Fruit fly (Drosophila melanogaster): ENCODE data around the gene CG44158.

Gene CG44158

dm6 chr3R:18220211-18220749, 11.7 kb downstream of the CG44158 start, which contains the start of the genes CG7988 and CG7183:
TSS of gene CG7988 (plus strand) at chr3R:18220526.
TSS of gene CG7183 (minus strand) at chr3R:18220699.
- TF ChIP-seq psq (optimal IDR thresholded peaks at IDR 0.05): no peak
- TF ChIP-seq insv (optimal IDR thresholded peaks at IDR 0.05): no peak
- TF ChIP-seq Myc (optimal IDR thresholded peaks at IDR 0.05): no peak
- TF ChIP-seq ttk (optimal IDR thresholded peaks at IDR 0.05): no peak
- no peak for TF ChIP-seq h (optimal IDR thresholded peaks at IDR 0.05)
- TF ChIP-seq Sin3A (optimal IDR thresholded peaks at IDR 0.05): no peak

- no peak for TF ChIP-seq h (optimal IDR thresholded peaks at IDR 0.05)
- TF ChIP-seq psq (optimal IDR thresholded peaks at IDR 0.05): no peak
- TF ChIP-seq Myc (optimal IDR thresholded peaks at IDR 0.05): no peak
- TF ChIP-seq insv (optimal IDR thresholded peaks at IDR 0.05): no peak
- TF ChIP-seq ttk (optimal IDR thresholded peaks at IDR 0.05): no peak
- no peak for TF ChIP-seq Sin3A (optimal IDR thresholded peaks at IDR 0.05)
These were observed 14.9 kb downstream of the CG44158 start, which contains the start of the genes mTerf5 and Non3 for dm6 chr3R:18223434-18223833. TSS of gene mTerf5 (minus strand) at chr3R:18223682. TSS of gene Non3 (plus strand) at chr3R:18223722.

dm6 chr3R:18226043-18226808, 17.6 kb downstream of the CG44158 start, which contains the start of the genes CG7168 and Mdh2:
TSS of gene CG7168 (minus strand) at chr3R:18226082.
TSS of gene Mdh2 (plus strand) at chr3R:18226396.
- TF ChIP-seq Sin3A (optimal IDR thresholded peaks at IDR 0.05) (no peak), psq (optimal IDR thresholded peaks at IDR 0.05) (no peak), h (optimal IDR thresholded peaks at IDR 0.05) (no peak), Myc (optimal IDR thresholded peaks at IDR 0.05) (no peak), insv (optimal IDR thresholded peaks at IDR 0.05) (no peak), ttk (optimal IDR thresholded peaks at IDR 0.05) (no peak)

dm6 chr3R:18226809-18227157, 18.2 kb downstream of the CG44158 start:
- TF ChIP-seq insv (optimal IDR thresholded peaks at IDR 0.05) (no peak), ttk (optimal IDR thresholded peaks at IDR 0.05) (no peak), Myc (optimal IDR thresholded peaks at IDR 0.05) (no peak), psq (optimal IDR thresholded peaks at IDR 0.05) (no peak), h (optimal IDR thresholded peaks at IDR 0.05) (no peak), Sin3A (optimal IDR thresholded peaks at IDR 0.05) (no peak)

- no peak for TF ChIP-seq ttk (optimal IDR thresholded peaks at IDR 0.05)
- TF ChIP-seq insv (optimal IDR thresholded peaks at IDR 0.05): no peak
- TF ChIP-seq psq (optimal IDR thresholded peaks at IDR 0.05): no peak
- TF ChIP-seq Myc (optimal IDR thresholded peaks at IDR 0.05): no peak
- TF ChIP-seq Sin3A (optimal IDR thresholded peaks at IDR 0.05): no peak
- no peak for TF ChIP-seq h (optimal IDR thresholded peaks at IDR 0.05)
These were observed 18.8 kb downstream of the CG44158 start for dm6 chr3R:18227385-18227784.

dm6 chr3R:18228713-18229222, 20.2 kb downstream of the CG44158 start:
- TF ChIP-seq Myc (optimal IDR thresholded peaks at IDR 0.05): no peak
- no peak for TF ChIP-seq ttk (optimal IDR thresholded peaks at IDR 0.05)
- TF ChIP-seq insv (optimal IDR thresholded peaks at IDR 0.05): no peak
- no peak for TF ChIP-seq Sin3A (optimal IDR thresholded peaks at IDR 0.05)
- TF ChIP-seq psq (optimal IDR thresholded peaks at IDR 0.05): no peak
- no peak for TF ChIP-seq h (optimal IDR thresholded peaks at IDR 0.05)

- TF ChIP-seq psq (optimal IDR thresholded peaks at IDR 0.05): no peak
These were observed 21.6 kb downstream of the CG44158 start for dm6 chr3R:18230229-18230628.

dm6 chr3R:18232187-18232586, 23.6 kb downstream of the CG44158 start:
- no peak for TF ChIP-seq Sin3A (optimal IDR thresholded peaks at IDR 0.05)
- TF ChIP-seq psq (optimal IDR thresholded peaks at IDR 0.05): no peak
- TF ChIP-seq ttk (optimal IDR thresholded peaks at IDR 0.05): no peak
- TF ChIP-seq Myc (optimal IDR thresholded peaks at IDR 0.05): no peak
- TF ChIP-seq h (optimal IDR thresholded peaks at IDR 0.05): no peak
- no peak for TF ChIP-seq insv (optimal IDR thresholded peaks at IDR 0.05)

dm6 chr3R:18234699-18235257, 26.2 kb downstream of the CG44158 start:
- no peak for TF ChIP-seq insv (optimal IDR thresholded peaks at IDR 0.05)
- no peak for TF ChIP-seq ttk (optimal IDR thresholded peaks at IDR 0.05)
- no peak for TF ChIP-seq Sin3A (optimal IDR thresholded peaks at IDR 0.05)
- no peak for TF ChIP-seq psq (optimal IDR thresholded peaks at IDR 0.05)
- no peak for TF ChIP-seq h (optimal IDR thresholded peaks at IDR 0.05)
- TF ChIP-seq Myc (optimal IDR thresholded peaks at IDR 0.05): no peak

- TF ChIP-seq psq (optimal IDR thresholded peaks at IDR 0.05): no peak
- TF ChIP-seq Myc (optimal IDR thresholded peaks at IDR 0.05): no peak
- TF ChIP-seq h (optimal IDR thresholded peaks at IDR 0.05): no peak
- TF ChIP-seq ttk (optimal IDR thresholded peaks at IDR 0.05): no peak
- no peak for TF ChIP-seq Sin3A (optimal IDR thresholded peaks at IDR 0.05)
- TF ChIP-seq insv (optimal IDR thresholded peaks at IDR 0.05): no peak
These were observed 27.3 kb downstream of the CG44158 start, which contains the start of gene repo for dm6 chr3R:18235879-18236278. TSS of gene repo (plus strand) at chr3R:18236192.

dm6 chr3R:18242089-18242955, 33.7 kb downstream of the CG44158 start, which contains the start of the genes CG7156 and 14-3-3epsilon:
TSS of gene CG7156 (minus strand) at chr3R:18242159.
TSS of gene 14-3-3epsilon (plus strand) at chr3R:18242531.
- TF ChIP-seq insv (optimal IDR thresholded peaks at IDR 0.05) (no peak), Myc (optimal IDR thresholded peaks at IDR 0.05) (no peak), ttk (optimal IDR thresholded peaks at IDR 0.05) (no peak), h (optimal IDR thresholded peaks at IDR 0.05) (no peak), psq (optimal IDR thresholded peaks at IDR 0.05) (no peak)
